Worm (Caenorhabditis elegans) whole organism, late embryonic: ENCODE measurements around the gene K03B4.2.

Source experiments
- F13H6.1 ChIP-seq: sonication (generic microtip); optimal IDR thresholded peaks from 2 replicates; lab custom pipeline; 2016; ENCODE audit warnings: missing genetic modification characterization, missing compliant biosample characterization
- ama-1 ChIP-seq: fragments of 150-350 bp; optimal IDR thresholded peaks from 2 replicates; lab custom pipeline; 2014
- ceh-14 ChIP-seq: sonication (generic microtip); optimal IDR thresholded peaks from 2 replicates; lab custom pipeline; 2016; ENCODE audit warnings: missing genotype, missing genetic modification characterization, missing compliant biosample characterization
- ceh-45 ChIP-seq: fragments of 200-800 bp; sonication (Bioruptor generic); IDR thresholded peaks from 2 replicates; pipeline ENCODE4 v1.3.6; 2022; ENCODE audit warnings: missing genetic modification reagents, missing genetic modification characterization, missing compliant biosample characterization
- madf-2 ChIP-seq: sonication (generic microtip); optimal IDR thresholded peaks from 2 replicates; lab custom pipeline; 2017; ENCODE audit warnings: missing genetic modification characterization, missing compliant biosample characterization
- mec-3 ChIP-seq: sonication (generic microtip); optimal IDR thresholded peaks from 2 replicates; lab custom pipeline; 2016; ENCODE audit warnings: borderline replicate concordance, missing genetic modification characterization, missing compliant biosample characterization
- nfya-1 ChIP-seq: sonication (generic microtip); optimal IDR thresholded peaks from 2 replicates; lab custom pipeline; 2017; ENCODE audit warnings: missing genetic modification characterization, mild to moderate bottlenecking, missing compliant biosample characterization, antibody characterized with exemption, moderate library complexity
- nhr-11 ChIP-seq: fragments of 150-350 bp; optimal IDR thresholded peaks from 2 replicates; lab custom pipeline; 2014; ENCODE audit warnings: missing biosample characterization, missing genetic modification characterization
- pha-4 ChIP-seq: fragments of 150-350 bp; optimal IDR thresholded peaks from 2 replicates; lab custom pipeline; 2018; ENCODE audit warnings: missing biosample characterization, missing genetic modification reagents, missing genetic modification characterization
- pqm-1 ChIP-seq: sonication (generic microtip); optimal IDR thresholded peaks from 2 replicates; lab custom pipeline; 2016; ENCODE audit warnings: missing genetic modification characterization, missing compliant biosample characterization
- sdc-2 ChIP-seq: sonication (generic microtip); optimal IDR thresholded peaks from 2 replicates; lab custom pipeline; 2016; ENCODE audit warnings: missing genotype, missing genetic modification characterization, missing compliant biosample characterization
- tbx-2 ChIP-seq: sonication (generic microtip); optimal IDR thresholded peaks from 2 replicates; lab custom pipeline; 2016; ENCODE audit warnings: missing genetic modification characterization, missing compliant biosample characterization
- unc-55 ChIP-seq: sonication (generic microtip); optimal IDR thresholded peaks from 2 replicates; lab custom pipeline; 2017; ENCODE audit warnings: missing biosample characterization, missing genetic modification reagents, missing genetic modification characterization

DNA sequence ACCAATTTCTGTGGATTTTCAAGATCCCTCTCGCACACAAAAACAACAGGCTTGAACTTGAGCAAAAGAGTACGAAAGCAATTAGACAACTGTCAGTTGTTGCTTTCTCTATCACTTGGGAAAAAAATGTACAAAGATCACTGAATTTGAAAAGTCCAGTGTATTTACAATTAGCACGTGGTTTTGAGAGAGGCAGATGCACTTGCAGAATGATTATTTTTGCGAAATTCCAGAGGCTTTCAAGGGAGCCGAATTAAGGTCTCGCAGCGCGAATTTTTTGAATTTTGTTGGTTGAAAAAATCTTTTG, 5.4 kb downstream of the K03B4.2 start:
- TF ChIP-seq F13H6.1 (tag; lab: Kevin White, UChicago) = no peak
- no peak for TF ChIP-seq ama-1
- no peak for TF ChIP-seq mec-3 (tag; lab: Kevin White, UChicago)
- TF ChIP-seq nfya-1 (tag; lab: Kevin White, UChicago) = no peak
- no peak for TF ChIP-seq madf-2 (tag; lab: Kevin White, UChicago)
- TF ChIP-seq pha-4 (tag; lab: Kevin White, UChicago) = no peak
- TF ChIP-seq tbx-2 (tag; lab: Kevin White, UChicago) = no peak
- TF ChIP-seq pqm-1 (tag; lab: Kevin White, UChicago) = no peak
- TF ChIP-seq sdc-2 (tag; lab: Kevin White, UChicago) = no peak
- TF ChIP-seq unc-55 (GFP tag; lab: Kevin White, UChicago) = no peak
- TF ChIP-seq ceh-14 (tag; lab: Kevin White, UChicago) = no peak
- TF ChIP-seq ceh-45 (GFP tag; lab: Robert Waterston, UW) = no peak
- TF ChIP-seq nhr-11 (tag; lab: Kevin White, UChicago) = no peak
